Worm (Caenorhabditis elegans) whole organism, L1 larva: ENCODE measurements around the gene str-113.

ENCODE experiments used
- ama-1 ChIP-seq: fragments of 150-350 bp; optimal IDR thresholded peaks from 2 replicates; lab custom pipeline; 2014
- egl-27 ChIP-seq, 2 experiments: fragments of 150-350 bp in 1 of 2; sonication (generic microtip); optimal IDR thresholded peaks; 3 replicates each; lab custom pipeline; 2017 to 2018; ENCODE audit warnings: missing biosample characterization in 2 of 2, missing genetic modification characterization in 2 of 2, missing genetic modification reagents in 2 of 2
- nhr-28 ChIP-seq: fragments of 150-350 bp; optimal IDR thresholded peaks from 2 replicates; lab custom pipeline; 2014; ENCODE audit warnings: missing biosample characterization, missing genetic modification characterization
- unc-86 ChIP-seq: sonication (generic microtip); optimal IDR thresholded peaks from 2 replicates; lab custom pipeline; 2016; ENCODE audit warnings: missing genetic modification characterization, missing compliant biosample characterization
- ztf-4 ChIP-seq: fragments of 150-350 bp; optimal IDR thresholded peaks from 2 replicates; lab custom pipeline; 2014; ENCODE audit warnings: missing biosample characterization, missing genetic modification characterization

DNA sequence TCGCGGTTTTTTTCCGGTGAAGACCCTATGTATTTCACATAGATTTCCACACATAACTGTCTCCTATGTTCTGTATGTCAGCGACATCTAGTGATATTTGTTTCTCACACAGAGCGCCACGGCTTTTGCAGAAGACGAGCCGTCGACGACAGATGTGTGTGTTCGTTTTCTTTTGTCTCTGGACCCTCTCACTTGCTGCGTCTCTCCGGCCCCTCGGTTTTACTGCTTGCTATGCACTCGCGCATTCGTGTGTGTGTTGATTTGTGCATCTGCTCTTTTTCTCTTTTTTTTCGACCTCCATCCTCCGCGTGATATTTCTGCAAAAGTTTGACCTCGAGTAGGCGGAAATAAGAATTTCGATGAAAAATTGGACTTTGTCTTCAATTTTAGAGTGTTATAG, 21.9 kb upstream of the str-113 start:
- TF ChIP-seq unc-86: no peak
- TF ChIP-seq egl-27 (tag; optimal IDR thresholded peaks at IDR 0.05; lab: Kevin White, UChicago): no peak
- no peak for TF ChIP-seq ama-1 (lab: Kevin White, UChicago)
- no peak for TF ChIP-seq nhr-28 (tag; lab: Kevin White, UChicago)
- no peak for TF ChIP-seq ztf-4 (tag; lab: Kevin White, UChicago)
